Fruit fly (Drosophila melanogaster) whole organism, embryonic: ENCODE data around the gene Rtc1.

Experiments used
- Ada2b ChIP-seq: fragments of 200-800 bp; sonication (Bioruptor generic); IDR thresholded peaks from 2 replicates; pipeline ENCODE4 v1.3.6; 2022; ENCODE audit warnings: missing biosample characterization, missing genetic modification characterization
- C15 ChIP-seq: fragments of 200-800 bp; sonication (Bioruptor generic); IDR thresholded peaks from 3 replicates; pipeline ENCODE4 v1.3.6; 2022; ENCODE audit warnings: missing biosample characterization, missing genetic modification characterization
- CG10543 ChIP-seq: fragments of 200-800 bp; sonication (Bioruptor generic); optimal IDR thresholded peaks from 3 replicates; lab custom pipeline; 2017; ENCODE audit warnings: missing biosample characterization, mild to moderate bottlenecking, missing genetic modification characterization, moderate library complexity
- CG14710 ChIP-seq: fragments of 200-800 bp; sonication (Bioruptor generic); optimal IDR thresholded peaks from 3 replicates; lab custom pipeline; 2019; ENCODE audit warnings: missing biosample characterization, mild to moderate bottlenecking, missing genetic modification characterization, moderate library complexity
- CG15479 ChIP-seq: fragments of 200-800 bp; sonication (Bioruptor generic); optimal IDR thresholded peaks from 3 replicates; lab custom pipeline; 2019; ENCODE audit warnings: missing biosample characterization, mild to moderate bottlenecking, missing genetic modification characterization, moderate library complexity
- CG16815 ChIP-seq: fragments of 200-800 bp; sonication (Bioruptor generic); optimal IDR thresholded peaks from 3 replicates; lab custom pipeline; 2017; ENCODE audit warnings: missing biosample characterization, mild to moderate bottlenecking, missing genetic modification characterization
- CG17186 ChIP-seq: fragments of 200-800 bp; sonication (Bioruptor generic); optimal IDR thresholded peaks from 3 replicates; lab custom pipeline; 2017; ENCODE audit warnings: missing biosample characterization, missing genetic modification reagents, missing genetic modification characterization
- CG17802 ChIP-seq: fragments of 200-800 bp; sonication (Bioruptor generic); optimal IDR thresholded peaks from 2 replicates; lab custom pipeline; 2018; ENCODE audit warnings: missing biosample characterization, mild to moderate bottlenecking, missing genetic modification characterization, moderate library complexity
- CG17829 ChIP-seq: fragments of 200-800 bp; optimal IDR thresholded peaks from 2 replicates; lab custom pipeline; 2019; ENCODE audit warnings: missing biosample characterization, mild to moderate bottlenecking, missing genetic modification characterization, moderate library complexity
- CG2202 ChIP-seq: fragments of 200-800 bp; sonication (Bioruptor generic); optimal IDR thresholded peaks from 2 replicates; lab custom pipeline; 2018; ENCODE audit warnings: missing biosample characterization, mild to moderate bottlenecking, missing genetic modification characterization
- CG3995 ChIP-seq: fragments of 200-800 bp; sonication (Bioruptor generic); optimal IDR thresholded peaks from 3 replicates; lab custom pipeline; 2016; ENCODE audit warnings: missing biosample characterization, missing genetic modification characterization
- CG4328 ChIP-seq: fragments of 200-800 bp; sonication (Bioruptor generic); optimal IDR thresholded peaks from 3 replicates; lab custom pipeline; 2017; ENCODE audit warnings: missing biosample characterization, missing genetic modification reagents, missing genetic modification characterization
- CG4404 ChIP-seq: fragments of 200-800 bp; sonication (Bioruptor generic); IDR thresholded peaks from 2 replicates; pipeline ENCODE4 v1.3.6; 2022; ENCODE audit warnings: missing biosample characterization, missing genetic modification characterization
- CG4707 ChIP-seq: fragments of 200-800 bp; sonication (Bioruptor generic); optimal IDR thresholded peaks from 2 replicates; lab custom pipeline; 2018; ENCODE audit warnings: missing biosample characterization, mild to moderate bottlenecking, missing genetic modification characterization, moderate library complexity
- CG5180 ChIP-seq: fragments of 200-800 bp; sonication (Bioruptor generic); optimal IDR thresholded peaks from 3 replicates; lab custom pipeline; 2017; ENCODE audit warnings: missing biosample characterization, missing genetic modification characterization, mild to moderate bottlenecking, moderate library complexity, missing genetic modification reagents
- CG7271 ChIP-seq: fragments of 200-800 bp; sonication (Bioruptor generic); optimal IDR thresholded peaks from 2 replicates; lab custom pipeline; 2018; ENCODE audit warnings: missing biosample characterization, mild to moderate bottlenecking, missing genetic modification characterization, moderate library complexity
- CG7357 ChIP-seq: fragments of 200-800 bp; sonication (Bioruptor generic); IDR thresholded peaks from 3 replicates; pipeline ENCODE4 v1.3.6; 2022; ENCODE audit warnings: missing biosample characterization, missing genetic modification characterization
- CG8281 ChIP-seq: fragments of 200-800 bp; sonication (Bioruptor generic); optimal IDR thresholded peaks from 2 replicates; lab custom pipeline; 2018; ENCODE audit warnings: missing biosample characterization, mild to moderate bottlenecking, missing genetic modification characterization, moderate library complexity
- CG8765 ChIP-seq: fragments of 200-800 bp; sonication (Bioruptor generic); IDR thresholded peaks from 2 replicates; pipeline ENCODE4 v1.3.6; 2022; ENCODE audit warnings: missing biosample characterization, missing genetic modification characterization
- D ChIP-seq, 2 experiments: fragments of 200-800 bp in 1 of 2; fragments of >200 bp in 1 of 2; sonication (Bioruptor generic) in 1 of 2; optimal IDR thresholded peaks; 2 replicates in 1 of 2; 3 replicates in 1 of 2; lab custom pipeline; 2017; ENCODE audit warnings: mild to moderate bottlenecking in 1 of 2, missing biosample characterization in 1 of 2, missing genetic modification characterization in 1 of 2, missing genetic modification reagents in 1 of 2
- Dbx ChIP-seq: fragments of 200-800 bp; sonication (Bioruptor generic); IDR thresholded peaks from 3 replicates; pipeline ENCODE4 v1.3.6; 2022; ENCODE audit warnings: missing biosample characterization, missing genetic modification characterization
- HLH3B ChIP-seq: fragments of 200-800 bp; sonication (Bioruptor generic); IDR thresholded peaks from 2 replicates; pipeline ENCODE4 v1.3.6; 2022; ENCODE audit warnings: missing biosample characterization, missing genetic modification characterization
- HLHmδ ChIP-seq: fragments of 200-800 bp; sonication (Bioruptor generic); optimal IDR thresholded peaks from 2 replicates; lab custom pipeline; 2018; ENCODE audit warnings: missing biosample characterization, mild to moderate bottlenecking, missing genetic modification characterization, moderate library complexity
- Nf-YB ChIP-seq: fragments of 200-800 bp; sonication (Bioruptor generic); optimal IDR thresholded peaks from 3 replicates; lab custom pipeline; 2019; ENCODE audit warnings: missing biosample characterization, mild to moderate bottlenecking, missing genetic modification characterization, moderate library complexity
- Poxn ChIP-seq: fragments of 200-800 bp; sonication (Bioruptor generic); IDR thresholded peaks from 2 replicates; pipeline ENCODE4 v1.3.6; 2022; ENCODE audit warnings: missing biosample characterization, missing genetic modification characterization
- Ptx1 ChIP-seq: fragments of 200-800 bp; sonication (Bioruptor generic); IDR thresholded peaks from 2 replicates; pipeline ENCODE4 v1.3.6; 2022; ENCODE audit warnings: missing biosample characterization, missing genetic modification characterization
- Xbp1 ChIP-seq: fragments of 200-800 bp; sonication (Bioruptor generic); optimal IDR thresholded peaks from 3 replicates; lab custom pipeline; 2016; ENCODE audit warnings: missing biosample characterization, mild to moderate bottlenecking, missing genetic modification characterization
- Xrp1 ChIP-seq: fragments of 200-800 bp; sonication (Bioruptor generic); IDR thresholded peaks from 2 replicates; pipeline ENCODE4 v1.3.6; 2022; ENCODE audit warnings: missing biosample characterization, missing genetic modification characterization
- abd-A ChIP-seq: fragments of 200-800 bp; sonication (Bioruptor generic); optimal IDR thresholded peaks from 3 replicates; lab custom pipeline; 2019; ENCODE audit warnings: missing biosample characterization, mild to moderate bottlenecking, missing genetic modification characterization, moderate library complexity
- btn ChIP-seq: fragments of 200-800 bp; sonication (Bioruptor generic); optimal IDR thresholded peaks from 2 replicates; lab custom pipeline; 2016; ENCODE audit warnings: missing biosample characterization, missing genetic modification characterization
- cato ChIP-seq: fragments of 200-800 bp; sonication (Bioruptor generic); optimal IDR thresholded peaks from 2 replicates; lab custom pipeline; 2016; ENCODE audit warnings: missing biosample characterization, missing genetic modification characterization, borderline replicate concordance
- ci ChIP-seq: fragments of 200-800 bp; sonication (Bioruptor generic); IDR thresholded peaks from 3 replicates; pipeline ENCODE4 v1.3.6; 2022; ENCODE audit warnings: missing biosample characterization, missing genetic modification characterization
- corto ChIP-seq: fragments of 200-800 bp; sonication (Bioruptor generic); optimal IDR thresholded peaks from 2 replicates; lab custom pipeline; 2016; ENCODE audit warnings: missing biosample characterization, mild to moderate bottlenecking, missing genetic modification characterization, moderate library complexity
- crol ChIP-seq: fragments of 200-800 bp; sonication (Bioruptor generic); IDR thresholded peaks from 2 replicates; pipeline ENCODE4 v1.3.6; 2022; ENCODE audit warnings: missing biosample characterization, missing genetic modification characterization
- danr ChIP-seq: fragments of 200-800 bp; sonication (Bioruptor generic); IDR thresholded peaks from 2 replicates; pipeline ENCODE4 v1.3.6; 2022; ENCODE audit warnings: missing biosample characterization, missing genetic modification characterization
- dati ChIP-seq: fragments of 200-800 bp; sonication (Bioruptor generic); IDR thresholded peaks from 2 replicates; pipeline ENCODE4 v1.3.6; 2022; ENCODE audit warnings: missing biosample characterization, missing genetic modification characterization
- exex ChIP-seq: fragments of 200-800 bp; sonication (Bioruptor generic); optimal IDR thresholded peaks from 4 replicates; lab custom pipeline; 2018; ENCODE audit warnings: missing biosample characterization, mild to moderate bottlenecking, missing genetic modification characterization, moderate library complexity
- fd96Cb ChIP-seq: fragments of 200-800 bp; sonication (Bioruptor generic); optimal IDR thresholded peaks from 2 replicates; lab custom pipeline; 2018; ENCODE audit warnings: missing biosample characterization, mild to moderate bottlenecking, missing genetic modification characterization, moderate library complexity
- gfzf ChIP-seq: fragments of 200-800 bp; sonication (Bioruptor generic); optimal IDR thresholded peaks from 2 replicates; lab custom pipeline; 2016; ENCODE audit warnings: missing biosample characterization, mild to moderate bottlenecking, missing genetic modification characterization, moderate library complexity
- hth ChIP-seq: fragments of >200 bp; optimal IDR thresholded peaks from 2 replicates; lab custom pipeline; 2017; ENCODE audit warnings: inconsistent platforms
- lilli ChIP-seq: fragments of 200-800 bp; sonication (Bioruptor generic); optimal IDR thresholded peaks from 3 replicates; lab custom pipeline; 2016; ENCODE audit warnings: missing biosample characterization, missing genetic modification characterization
- oc ChIP-seq: fragments of 200-800 bp; sonication (Bioruptor generic); optimal IDR thresholded peaks from 2 replicates; lab custom pipeline; 2018; ENCODE audit warnings: missing biosample characterization, mild to moderate bottlenecking, missing genetic modification characterization, moderate library complexity
- prd ChIP-seq, 3 experiments: fragments of >200 bp in 2 of 3; fragments of 200-800 bp in 1 of 3; sonication (Bioruptor generic) in 1 of 3; optimal IDR thresholded peaks in 2 of 3; IDR thresholded peaks in 1 of 3; 2 replicates in 2 of 3; 3 replicates in 1 of 3; pipeline versions ENCODE4 v1.3.6 to Lab custom; 2017 to 2022; ENCODE audit warnings: missing biosample characterization in 1 of 3, missing genetic modification characterization in 1 of 3
- psq ChIP-seq: fragments of 200-800 bp; sonication (Bioruptor generic); optimal IDR thresholded peaks from 2 replicates; lab custom pipeline; 2017; ENCODE audit warnings: missing biosample characterization, missing genetic modification characterization
- ranshi ChIP-seq: fragments of 200-800 bp; sonication (Bioruptor generic); IDR thresholded peaks from 2 replicates; pipeline ENCODE4 v1.3.6; 2022; ENCODE audit warnings: missing biosample characterization, missing genetic modification characterization
- run ChIP-seq: fragments of 200-800 bp; sonication (Bioruptor generic); optimal IDR thresholded peaks from 3 replicates; lab custom pipeline; 2018; ENCODE audit warnings: missing biosample characterization, mild to moderate bottlenecking, missing genetic modification characterization
- tll ChIP-seq, 2 experiments: fragments of 200-800 bp in 1 of 2; fragments of >200 bp in 1 of 2; sonication (Bioruptor generic) in 1 of 2; optimal IDR thresholded peaks; 2 replicates each; lab custom pipeline; 2017 to 2019; ENCODE audit warnings: missing biosample characterization in 2 of 2, missing genetic modification characterization in 2 of 2, mild to moderate bottlenecking in 1 of 2, moderate library complexity in 1 of 2
- toy ChIP-seq: fragments of 200-800 bp; sonication (Bioruptor generic); IDR thresholded peaks from 2 replicates; pipeline ENCODE4 v1.3.6; 2022; ENCODE audit warnings: missing biosample characterization, missing genetic modification characterization
- tup ChIP-seq: fragments of 200-800 bp; sonication (Bioruptor generic); optimal IDR thresholded peaks from 2 replicates; lab custom pipeline; 2016; ENCODE audit warnings: missing biosample characterization, mild to moderate bottlenecking, missing genetic modification characterization, moderate library complexity
- unc-4 ChIP-seq: fragments of 200-800 bp; sonication (Bioruptor generic); IDR thresholded peaks from 2 replicates; pipeline ENCODE4 v1.3.6; 2022; ENCODE audit warnings: missing biosample characterization, missing genetic modification characterization; ENCODE audit not compliant: partially characterized antibody

Rtc1 gene

DNA sequence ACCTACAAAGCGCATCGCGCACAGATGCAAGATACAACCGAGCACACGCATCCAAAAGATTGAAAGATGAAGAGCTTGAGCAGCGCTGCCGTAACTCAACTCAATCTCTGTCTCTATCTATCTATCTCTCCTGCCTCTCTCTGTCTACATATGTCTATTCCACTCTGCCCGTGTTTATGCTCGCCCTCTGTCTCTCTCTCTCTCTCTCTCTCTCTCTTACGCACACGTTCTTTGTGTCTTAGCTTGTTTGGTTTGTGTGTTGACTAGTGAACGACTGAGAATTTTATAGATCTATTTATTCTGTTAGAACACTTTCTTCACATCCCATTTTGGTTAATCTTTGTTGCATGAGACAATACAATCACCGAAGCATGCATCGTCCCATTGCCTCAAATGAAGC lies 48.6 kb downstream of the Rtc1 start (continued):
- TF ChIP-seq CG4707 (GFP tag; lab: Kevin White, UChicago) (no peak), tll (GFP tag; optimal IDR thresholded peaks at IDR 0.05; lab: Kevin White, UChicago) (peak in 1 of 2 experiments; percentile 47), dati (GFP tag; lab: Robert Waterston, UW) (no peak), CG4328 (no peak), CG16815 (GFP tag; lab: Kevin White, UChicago) (no peak), fd96Cb (tag; lab: Kevin White, UChicago) (no peak), danr (GFP tag; lab: Robert Waterston, UW) (no peak), Poxn (GFP tag; lab: Robert Waterston, UW) (no peak), CG2202 (tag; lab: Kevin White, UChicago) (peak; percentile 2), toy (GFP tag; lab: Robert Waterston, UW) (no peak), D (optimal IDR thresholded peaks at IDR 0.05; lab: Kevin White, UChicago) (peak; percentile 32), D (GFP tag; optimal IDR thresholded peaks at IDR 0.05; lab: Kevin White, UChicago) (no peak), hth (lab: Kevin White, UChicago) (no peak), tup (GFP tag; lab: Kevin White, UChicago) (no peak), Xrp1 (GFP tag; lab: Robert Waterston, UW) (peak; percentile 47), run (tag; lab: Kevin White, UChicago) (no peak), unc-4 (GFP tag; lab: Robert Waterston, UW) (no peak), cato (GFP tag; lab: Kevin White, UChicago) (no peak), corto (GFP tag; lab: Kevin White, UChicago) (no peak), ci (GFP tag; lab: Robert Waterston, UW) (0 out of 3 replicates have a peak, but pooled peaks have one; percentile 19), CG17829 (tag; lab: Kevin White, UChicago) (no peak), abd-A (no peak), CG5180 (GFP tag; lab: Kevin White, UChicago) (peak; percentile 11), CG10543 (GFP tag; lab: Kevin White, UChicago) (no peak), HLH3B (GFP tag; lab: Robert Waterston, UW) (no peak), prd (optimal IDR thresholded peaks at IDR 0.05; lab: Kevin White, UChicago) (no peak), prd (GFP tag; IDR thresholded peaks at IDR 0.05; lab: Robert Waterston, UW) (no peak), CG17802 (no peak), HLHmδ (peak; percentile 25), CG7271 (tag; lab: Kevin White, UChicago) (no peak), C15 (GFP tag; lab: Robert Waterston, UW) (no peak), CG17186 (GFP tag; lab: Kevin White, UChicago) (peak; percentile 8), Xbp1 (GFP tag; lab: Kevin White, UChicago) (no peak), Ptx1 (GFP tag; lab: Robert Waterston, UW) (no peak), ranshi (GFP tag; lab: Robert Waterston, UW) (no peak), btn (GFP tag; lab: Kevin White, UChicago) (no peak), CG3995 (GFP tag; lab: Kevin White, UChicago) (no peak), Nf-YB (peak; percentile 16), CG4404 (GFP tag; lab: Robert Waterston, UW) (no peak), lilli (GFP tag; lab: Kevin White, UChicago) (no peak), psq (GFP tag; lab: Kevin White, UChicago) (no peak), oc (no peak), CG8765 (GFP tag; lab: Robert Waterston, UW) (no peak), exex (tag; lab: Kevin White, UChicago) (no peak), CG14710 (peak; percentile 32), Dbx (GFP tag; lab: Robert Waterston, UW) (no peak), CG15479 (GFP tag; lab: Kevin White, UChicago) (peak; percentile 27), gfzf (GFP tag; lab: Kevin White, UChicago) (no peak), CG7357 (GFP tag; lab: Robert Waterston, UW) (no peak), crol (no peak), CG8281 (peak; percentile 22), Ada2b (GFP tag; lab: Robert Waterston, UW) (no peak)
